Worm (Caenorhabditis elegans) whole organism, L4 larva: ENCODE measurements around the gene F44D12.10.
A peak's percentile ranks its signal among the peaks of the same experiment; 100 is the strongest.

Experiments used
- F26F4.8 ChIP-seq: fragments of 200-800 bp; sonication (Bioruptor generic); conservative IDR thresholded peaks from 2 replicates; pipeline ENCODE4 v1.3.6; 2022; ENCODE audit warnings: missing genetic modification characterization, missing compliant biosample characterization
- T20F7.1 ChIP-seq: fragments of 200-800 bp; sonication (Bioruptor generic); optimal IDR thresholded peaks from 2 replicates; lab custom pipeline; 2018; ENCODE audit warnings: mild to moderate bottlenecking, missing genetic modification characterization, missing compliant biosample characterization
- T26A8.4 ChIP-seq: fragments of 200-800 bp; sonication (Bioruptor generic); IDR thresholded peaks from 2 replicates; pipeline ENCODE4 v1.3.6; 2022; ENCODE audit warnings: missing genetic modification characterization, missing compliant biosample characterization
- Y105C5A.15 ChIP-seq: fragments of 200-800 bp; sonication (Bioruptor generic); IDR thresholded peaks from 2 replicates; pipeline ENCODE4 v1.3.6; 2022; ENCODE audit warnings: missing genetic modification characterization, missing compliant biosample characterization
- ama-1 ChIP-seq: fragments of 150-350 bp; optimal IDR thresholded peaks from 2 replicates; lab custom pipeline; 2014; ENCODE audit warnings: inconsistent platforms, mixed read lengths
- ceh-20 ChIP-seq: fragments of 200-800 bp; sonication (Bioruptor generic); IDR thresholded peaks from 2 replicates; pipeline ENCODE4 v1.3.6; 2022; ENCODE audit warnings: missing genetic modification reagents, missing genetic modification characterization, missing compliant biosample characterization
- cey-2 ChIP-seq: sonication (generic microtip); optimal IDR thresholded peaks from 3 replicates; lab custom pipeline; 2017; ENCODE audit warnings: missing genetic modification characterization, mild to moderate bottlenecking, missing compliant biosample characterization, antibody characterized with exemption, borderline replicate concordance; ENCODE audit not compliant: insufficient read depth
- ctbp-1 ChIP-seq: fragments of 200-800 bp; sonication (Bioruptor generic); IDR thresholded peaks from 2 replicates; pipeline ENCODE4 v1.3.6; 2022; ENCODE audit warnings: missing genetic modification reagents, missing genetic modification characterization, missing compliant biosample characterization
- daf-16 ChIP-seq, 3 experiments: sonication (generic microtip); optimal IDR thresholded peaks; 2 replicates each; lab custom pipeline; 2016 to 2017; ENCODE audit warnings: missing genetic modification characterization in 3 of 3, missing genetic modification reagents in 3 of 3, mild to moderate bottlenecking in 2 of 3, missing compliant biosample characterization in 2 of 3, missing biosample characterization in 1 of 3, moderate library complexity in 1 of 3
- daf-19 ChIP-seq: fragments of 200-800 bp; sonication (Bioruptor generic); conservative IDR thresholded peaks from 2 replicates; pipeline ENCODE4 v1.3.6; 2022; ENCODE audit warnings: missing genetic modification characterization, missing compliant biosample characterization
- dmd-9 ChIP-seq: fragments of 200-800 bp; sonication (Bioruptor generic); IDR thresholded peaks from 2 replicates; pipeline ENCODE4 v1.3.6; 2022; ENCODE audit warnings: missing genetic modification reagents, missing genetic modification characterization, missing compliant biosample characterization
- dpl-1 ChIP-seq: fragments of 150-350 bp; optimal IDR thresholded peaks from 2 replicates; lab custom pipeline; 2014; ENCODE audit warnings: missing biosample characterization, missing genetic modification reagents, missing genetic modification characterization
- duxl-1 ChIP-seq: sonication (generic microtip); optimal IDR thresholded peaks from 2 replicates; lab custom pipeline; 2016; ENCODE audit warnings: mild to moderate bottlenecking, missing genetic modification characterization, moderate library complexity, missing compliant biosample characterization; ENCODE audit not compliant: poor library complexity
- hlh-11 ChIP-seq: fragments of 200-800 bp; sonication (Bioruptor generic); optimal IDR thresholded peaks from 2 replicates; lab custom pipeline; 2018; ENCODE audit warnings: mild to moderate bottlenecking, missing genetic modification characterization, missing compliant biosample characterization
- hlh-30 ChIP-seq: sonication (generic microtip); optimal IDR thresholded peaks from 2 replicates; lab custom pipeline; 2017; ENCODE audit warnings: antibody characterized with exemption, mild to moderate bottlenecking, missing genetic modification characterization, missing compliant biosample characterization; ENCODE audit not compliant: insufficient read depth
- hmg-1.1 ChIP-seq: fragments of 200-800 bp; sonication (Bioruptor generic); IDR thresholded peaks from 2 replicates; pipeline ENCODE4 v1.3.6; 2022; ENCODE audit warnings: missing genetic modification reagents, missing genetic modification characterization, missing compliant biosample characterization
- lin-15B ChIP-seq: fragments of 150-350 bp; sonication (generic microtip); optimal IDR thresholded peaks from 3 replicates; lab custom pipeline; 2014; ENCODE audit warnings: missing biosample characterization, missing genetic modification characterization
- lin-29 ChIP-seq: fragments of 200-800 bp; sonication (Bioruptor generic); IDR thresholded peaks from 2 replicates; pipeline ENCODE4 v1.3.6; 2022; ENCODE audit warnings: missing genetic modification reagents, missing genetic modification characterization, missing compliant biosample characterization
- lin-38 ChIP-seq: fragments of 200-800 bp; sonication (Bioruptor generic); IDR thresholded peaks from 2 replicates; pipeline ENCODE4 v1.3.6; 2022; ENCODE audit warnings: missing genetic modification reagents, missing genetic modification characterization, missing compliant biosample characterization
- lin-39 ChIP-seq: fragments of 150-350 bp; optimal IDR thresholded peaks from 2 replicates; lab custom pipeline; 2014; ENCODE audit warnings: missing biosample characterization, missing genetic modification reagents, missing genetic modification characterization
- lsy-2 ChIP-seq, 2 experiments: fragments of 150-350 bp in 1 of 2; sonication (generic microtip) in 1 of 2; optimal IDR thresholded peaks; 2 replicates each; lab custom pipeline; 2014 to 2017; ENCODE audit warnings: missing biosample characterization in 2 of 2, missing genetic modification characterization in 2 of 2
- madf-5 ChIP-seq, 2 experiments: fragments of 200-800 bp; sonication (Bioruptor generic); IDR thresholded peaks; 2 replicates each; pipeline ENCODE4 v1.3.6; 2022; ENCODE audit warnings: missing compliant biosample characterization in 2 of 2, missing genetic modification characterization in 2 of 2
- madf-9 ChIP-seq: fragments of 200-800 bp; sonication (Bioruptor generic); conservative IDR thresholded peaks from 2 replicates; pipeline ENCODE4 v1.3.6; 2022; ENCODE audit warnings: missing genetic modification reagents, missing genetic modification characterization, missing compliant biosample characterization
- mdl-1 ChIP-seq, 2 experiments: fragments of 150-350 bp in 1 of 2; sonication (generic microtip) in 1 of 2; optimal IDR thresholded peaks; 2 replicates each; lab custom pipeline; 2014 to 2017; ENCODE audit warnings: missing biosample characterization in 2 of 2, missing genetic modification characterization in 2 of 2
- mdt-29 ChIP-seq: fragments of 200-800 bp; sonication (Bioruptor generic); IDR thresholded peaks from 2 replicates; pipeline ENCODE4 v1.3.6; 2022; ENCODE audit warnings: missing genetic modification reagents, missing genetic modification characterization, missing compliant biosample characterization
- mep-1 ChIP-seq: fragments of 150-350 bp; sonication (generic microtip); optimal IDR thresholded peaks from 3 replicates; lab custom pipeline; 2014; ENCODE audit warnings: missing biosample characterization, missing genetic modification characterization
- mes-2 ChIP-seq: sonication (generic microtip); optimal IDR thresholded peaks from 2 replicates; lab custom pipeline; 2016; ENCODE audit warnings: missing genotype, mild to moderate bottlenecking, missing genetic modification characterization, missing compliant biosample characterization; ENCODE audit not compliant: poor library complexity, severe bottlenecking
- mxl-2 ChIP-seq: fragments of 200-800 bp; sonication (Bioruptor generic); conservative IDR thresholded peaks from 2 replicates; pipeline ENCODE4 v1.3.6; 2022; ENCODE audit warnings: missing genetic modification reagents, missing genetic modification characterization, missing compliant biosample characterization
- mxl-3 ChIP-seq: fragments of 200-800 bp; sonication (Bioruptor generic); optimal IDR thresholded peaks from 2 replicates; lab custom pipeline; 2018; ENCODE audit warnings: mild to moderate bottlenecking, missing genetic modification characterization, missing compliant biosample characterization
- nhr-102 ChIP-seq: sonication (generic microtip); optimal IDR thresholded peaks from 2 replicates; lab custom pipeline; 2016; ENCODE audit warnings: mild to moderate bottlenecking, missing genetic modification characterization, moderate library complexity, missing compliant biosample characterization
- nhr-25 ChIP-seq: sonication (generic microtip); optimal IDR thresholded peaks from 2 replicates; lab custom pipeline; 2017; ENCODE audit warnings: missing genetic modification characterization, mild to moderate bottlenecking, missing compliant biosample characterization, antibody characterized with exemption, moderate library complexity, borderline replicate concordance; ENCODE audit not compliant: insufficient read depth
- nhr-28 ChIP-seq: fragments of 150-350 bp; optimal IDR thresholded peaks from 2 replicates; lab custom pipeline; 2014; ENCODE audit warnings: missing biosample characterization, missing genetic modification characterization
- nhr-42 ChIP-seq: fragments of 200-800 bp; sonication (Bioruptor generic); IDR thresholded peaks from 2 replicates; pipeline ENCODE4 v1.3.6; 2022; ENCODE audit warnings: missing genetic modification characterization, missing compliant biosample characterization
- nhr-48 ChIP-seq: sonication (generic microtip); optimal IDR thresholded peaks from 2 replicates; lab custom pipeline; 2016; ENCODE audit warnings: mild to moderate bottlenecking, missing genetic modification characterization, missing compliant biosample characterization
- nhr-76 ChIP-seq: fragments of 150-350 bp; optimal IDR thresholded peaks from 2 replicates; lab custom pipeline; 2014; ENCODE audit warnings: missing biosample characterization, missing genetic modification characterization
- nhr-77 ChIP-seq: fragments of 150-350 bp; optimal IDR thresholded peaks from 2 replicates; lab custom pipeline; 2014; ENCODE audit warnings: missing biosample characterization, missing genetic modification characterization
- pha-4 ChIP-seq, 2 experiments: fragments of 150-350 bp in 1 of 2; fragments of 200-800 bp in 1 of 2; sonication (Bioruptor generic) in 1 of 2; IDR thresholded peaks in 1 of 2; optimal IDR thresholded peaks in 1 of 2; 2 replicates each; pipeline versions ENCODE4 v1.3.6 to Lab custom; 2014 to 2022; ENCODE audit warnings: missing genetic modification characterization in 2 of 2, missing genetic modification reagents in 2 of 2, missing biosample characterization in 1 of 2, missing compliant biosample characterization in 1 of 2
- php-3 ChIP-seq: fragments of 200-800 bp; sonication (Bioruptor generic); IDR thresholded peaks from 2 replicates; pipeline ENCODE4 v1.3.6; 2022; ENCODE audit warnings: missing genetic modification reagents, missing genetic modification characterization, missing compliant biosample characterization
- rbr-2 ChIP-seq: sonication (generic microtip); optimal IDR thresholded peaks from 2 replicates; lab custom pipeline; 2016; ENCODE audit warnings: missing genotype, missing genetic modification characterization, missing compliant biosample characterization
- snpc-4 ChIP-seq: fragments of 150-350 bp; optimal IDR thresholded peaks from 2 replicates; lab custom pipeline; 2014; ENCODE audit warnings: missing biosample characterization, missing genetic modification characterization
- spr-1 ChIP-seq: sonication (generic microtip); optimal IDR thresholded peaks from 2 replicates; lab custom pipeline; 2016; ENCODE audit warnings: mild to moderate bottlenecking, missing genetic modification characterization, missing compliant biosample characterization
- unc-130 ChIP-seq: sonication (generic microtip); optimal IDR thresholded peaks from 2 replicates; lab custom pipeline; 2016; ENCODE audit warnings: missing genetic modification reagents, missing genetic modification characterization, missing compliant biosample characterization
- unc-39 ChIP-seq: sonication (generic microtip); optimal IDR thresholded peaks from 2 replicates; lab custom pipeline; 2017; ENCODE audit warnings: missing biosample characterization, missing genetic modification characterization
- zip-2 ChIP-seq: fragments of 150-350 bp; optimal IDR thresholded peaks from 2 replicates; lab custom pipeline; 2014; ENCODE audit warnings: missing biosample characterization, missing genetic modification characterization

The F44D12.10 gene

DNA sequence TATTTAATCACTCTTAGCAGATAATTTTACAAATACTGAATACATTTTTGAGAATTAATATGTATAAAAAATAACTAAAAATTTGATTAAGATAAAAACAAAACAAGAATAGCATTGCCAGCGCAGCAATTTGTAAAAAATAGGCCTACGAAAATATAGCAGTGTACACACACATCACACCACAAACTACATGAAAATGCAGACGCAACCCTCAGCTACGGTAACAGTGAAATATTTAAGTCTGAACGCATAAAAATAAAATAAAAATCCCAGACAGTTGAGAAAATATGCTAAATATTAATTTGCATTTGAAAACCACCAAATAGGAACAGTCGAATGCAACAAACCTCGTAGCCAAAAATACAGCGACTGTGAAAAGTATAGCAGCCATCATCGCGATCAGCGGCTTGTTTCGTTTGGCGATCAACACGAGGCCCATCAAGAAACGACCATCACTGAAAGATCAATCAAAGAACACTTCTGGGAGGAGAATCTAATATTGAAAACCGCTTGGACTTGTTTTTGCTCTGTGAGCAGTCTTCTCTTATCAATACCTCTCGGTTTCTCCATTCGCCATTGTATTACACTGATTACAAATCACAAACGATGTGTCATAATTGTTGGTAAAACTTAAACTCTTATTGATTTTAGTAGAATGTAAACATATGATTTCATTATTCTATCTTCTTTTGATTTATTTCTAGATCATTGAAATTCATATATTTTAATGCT is 38.2 kb downstream of the F44D12.10 start, which contains the start of gene pyp-1 (continued):
- 0 out of 2 replicates have a peak, but pooled peaks have one; percentile 12 for TF ChIP-seq mdt-29 (GFP tag; lab: Robert Waterston, UW)
- TF ChIP-seq cey-2 = no peak
- no peak for TF ChIP-seq nhr-102 (tag; lab: Kevin White, UChicago)
- TF ChIP-seq mdl-1 (tag; optimal IDR thresholded peaks at IDR 0.05; lab: Kevin White, UChicago) = peak in 1 of 2 experiments; percentile 32
- TF ChIP-seq, all 104 proteins: peak for 20

DNA sequence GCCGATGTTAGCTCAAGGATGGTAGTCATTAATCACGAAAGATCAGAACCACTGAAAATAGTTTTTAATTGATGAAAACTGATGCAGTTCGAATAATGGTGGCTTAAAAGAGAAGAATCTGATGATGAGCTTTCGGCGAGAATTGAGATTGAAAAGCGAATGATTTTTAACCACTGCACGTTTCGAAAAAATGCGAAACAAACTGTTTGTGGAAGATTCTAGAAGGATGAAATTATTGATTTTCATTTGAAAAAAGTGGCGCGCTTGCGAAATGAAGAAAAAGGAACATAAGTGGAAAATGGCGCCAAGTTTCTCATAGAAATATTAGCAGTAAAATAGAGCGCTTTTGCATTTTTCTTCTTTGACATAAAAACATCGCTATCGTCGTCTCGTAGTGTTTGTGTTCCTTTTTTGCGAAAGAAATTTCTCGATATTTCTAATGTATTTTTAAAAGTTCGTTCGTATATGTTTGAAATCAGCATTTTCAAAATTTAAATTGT is 41.9 kb downstream of the F44D12.10 start, which contains the start of gene uba-1:
Gene uba-1, minus strand, starts transcription at position 51 of the 500 bp plus-strand sequence.
- no peak for TF ChIP-seq mxl-2 (GFP tag; lab: Robert Waterston, UW)
- TF ChIP-seq mxl-3 (GFP tag; lab: Kevin White, UChicago) = no peak
- no peak for TF ChIP-seq madf-9 (GFP tag; lab: Robert Waterston, UW)
- TF ChIP-seq ceh-20 (GFP tag; lab: Robert Waterston, UW) = 0 out of 2 replicates have a peak, but pooled peaks have one; percentile 24
- no peak for TF ChIP-seq unc-39 (tag; lab: Kevin White, UChicago)
- peak in 1 of 2 experiments; percentile 45 for TF ChIP-seq daf-16 (GFP tag; optimal IDR thresholded peaks at IDR 0.05; lab: Kevin White, UChicago)
- TF ChIP-seq daf-16 (tag; optimal IDR thresholded peaks at IDR 0.05; lab: Kevin White, UChicago) = peak; percentile 65
- peak; percentile 28; the same call in 1 of the 2 replicates for TF ChIP-seq hmg-1.1 (GFP tag; lab: Robert Waterston, UW)
- TF ChIP-seq nhr-28 (tag; lab: Kevin White, UChicago) = peak; percentile 19
- peak; percentile 77 for TF ChIP-seq nhr-102 (tag; lab: Kevin White, UChicago)
- peak; percentile 13 for TF ChIP-seq spr-1
- TF ChIP-seq daf-19 = peak; percentile 73; the same call in 1 of the 2 replicates
- no peak for TF ChIP-seq php-3 (GFP tag; lab: Robert Waterston, UW)
- peak; percentile 53 for TF ChIP-seq nhr-48 (tag; lab: Kevin White, UChicago)
- TF ChIP-seq T20F7.1 (GFP tag; lab: Kevin White, UChicago) = peak; percentile 78
- TF ChIP-seq unc-130 (GFP tag; lab: Kevin White, UChicago) = peak; percentile 51
- no peak for TF ChIP-seq lin-29 (GFP tag; lab: Robert Waterston, UW)
- no peak for TF ChIP-seq nhr-76 (tag; lab: Kevin White, UChicago)
- 0 out of 2 replicates have a peak, but pooled peaks have one; percentile 18 for TF ChIP-seq Y105C5A.15 (GFP tag; lab: Robert Waterston, UW)
- peak; percentile 81 for TF ChIP-seq lin-38
- TF ChIP-seq T26A8.4 (GFP tag; lab: Robert Waterston, UW) = peak; percentile 75
- TF ChIP-seq hlh-30 = peak; percentile 9
- peak in 1 of 2 experiments; percentile 69 for TF ChIP-seq lsy-2 (tag; optimal IDR thresholded peaks at IDR 0.05; lab: Kevin White, UChicago)
- no peak for TF ChIP-seq mdl-1 (tag; optimal IDR thresholded peaks at IDR 0.05; lab: Kevin White, UChicago)
- TF ChIP-seq mes-2 (tag; lab: Kevin White, UChicago) = peak; percentile 57
- no peak for TF ChIP-seq snpc-4 (tag; lab: Kevin White, UChicago)
- TF ChIP-seq hlh-11 (tag; lab: Kevin White, UChicago) = peak; percentile 13
- TF ChIP-seq ama-1 (lab: Kevin White, UChicago) = peak; percentile 77
- peak; percentile 52 for TF ChIP-seq dpl-1 (GFP tag; lab: Kevin White, UChicago)
- TF ChIP-seq lin-39 = no peak
- peak; percentile 4 for TF ChIP-seq duxl-1 (tag; lab: Kevin White, UChicago)
- TF ChIP-seq zip-2 = peak; percentile 61
- no peak for TF ChIP-seq F26F4.8
- TF ChIP-seq nhr-25 (tag; lab: Kevin White, UChicago) = peak; percentile 36
- 0 out of 2 replicates have a peak, but pooled peaks have one; percentile 14 for TF ChIP-seq ctbp-1 (GFP tag; lab: Robert Waterston, UW)
- 0 out of 2 replicates have a peak, but pooled peaks have one; percentile 51 for TF ChIP-seq pha-4 (GFP tag; IDR thresholded peaks at IDR 0.05; lab: Robert Waterston, UW)
- TF ChIP-seq pha-4 (tag; optimal IDR thresholded peaks at IDR 0.05; lab: Kevin White, UChicago) = peak; percentile 15
- TF ChIP-seq madf-5 (GFP tag; IDR thresholded peaks at IDR 0.05; lab: Robert Waterston, UW) = 0 out of 4 replicates have a peak, but pooled peaks of 1 of the 2 experiments have one; percentile 27
- TF ChIP-seq nhr-42 = 0 out of 2 replicates have a peak, but pooled peaks have one; percentile 41
- TF ChIP-seq nhr-77 = peak; percentile 19
- TF ChIP-seq dmd-9 (GFP tag; lab: Robert Waterston, UW) = no peak
- peak; percentile 56 for TF ChIP-seq rbr-2 (tag; lab: Kevin White, UChicago)
- TF ChIP-seq mep-1 (tag; lab: Kevin White, UChicago) = peak; percentile 80
- TF ChIP-seq lin-15B (tag; lab: Kevin White, UChicago) = no peak
